Worm (Caenorhabditis elegans): ENCODE data around the gene F53F4.7.

F53F4.7 gene

DNA sequence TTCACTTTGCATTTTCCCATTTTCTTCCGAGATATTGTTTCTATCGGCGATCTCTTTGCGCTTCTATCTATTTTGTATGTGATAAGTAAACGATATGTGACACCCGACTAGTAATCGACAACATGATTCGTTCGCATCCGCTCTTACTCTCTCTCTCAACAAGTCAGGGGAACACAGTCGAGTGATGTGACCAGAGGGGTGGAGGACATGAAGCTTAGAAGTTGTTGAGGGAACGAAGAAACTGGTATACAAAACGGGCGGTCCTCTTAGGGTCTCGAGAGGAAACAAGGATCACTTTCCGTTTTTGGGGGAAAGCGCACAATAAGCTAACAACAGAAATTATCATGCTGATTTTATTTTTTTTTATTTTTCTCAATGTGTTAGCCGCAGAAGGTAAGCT, 20.7 kb downstream of the F53F4.7 start, which contains the start of gene F53F4.4:
F53F4.4 (plus strand) TSS at position 301 of the 400 bp plus-strand sequence.
- TF ChIP-seq tbx-8 (GFP tag; optimal IDR thresholded peaks at IDR 0.05) (no peak), lin-13 (tag; optimal IDR thresholded peaks at IDR 0.05) (no peak), mls-2 (tag; optimal IDR thresholded peaks at IDR 0.05) (no peak), nhr-76 (tag; optimal IDR thresholded peaks at IDR 0.05) (no peak), nhr-237 (tag; optimal IDR thresholded peaks at IDR 0.05) (no peak), lsy-2 (tag; optimal IDR thresholded peaks at IDR 0.05) (no peak), bed-3 (GFP tag; optimal IDR thresholded peaks at IDR 0.05) (no peak), hlh-1 (tag; optimal IDR thresholded peaks at IDR 0.05) (no peak), lin-32 (GFP tag; optimal IDR thresholded peaks at IDR 0.05) (no peak), unc-39 (tag; optimal IDR thresholded peaks at IDR 0.05) (no peak), mep-1 (tag; optimal IDR thresholded peaks at IDR 0.05) (no peak), mab-5 (tag; optimal IDR thresholded peaks at IDR 0.05) (no peak), nhr-2 (tag; optimal IDR thresholded peaks at IDR 0.05) (no peak), elt-3 (tag; optimal IDR thresholded peaks at IDR 0.05) (no peak), drap-1 (GFP tag; optimal IDR thresholded peaks at IDR 0.05) (no peak), pha-4 (tag; optimal IDR thresholded peaks at IDR 0.05) (no peak), flh-1 (GFP tag; optimal IDR thresholded peaks at IDR 0.05) (no peak)

DNA sequence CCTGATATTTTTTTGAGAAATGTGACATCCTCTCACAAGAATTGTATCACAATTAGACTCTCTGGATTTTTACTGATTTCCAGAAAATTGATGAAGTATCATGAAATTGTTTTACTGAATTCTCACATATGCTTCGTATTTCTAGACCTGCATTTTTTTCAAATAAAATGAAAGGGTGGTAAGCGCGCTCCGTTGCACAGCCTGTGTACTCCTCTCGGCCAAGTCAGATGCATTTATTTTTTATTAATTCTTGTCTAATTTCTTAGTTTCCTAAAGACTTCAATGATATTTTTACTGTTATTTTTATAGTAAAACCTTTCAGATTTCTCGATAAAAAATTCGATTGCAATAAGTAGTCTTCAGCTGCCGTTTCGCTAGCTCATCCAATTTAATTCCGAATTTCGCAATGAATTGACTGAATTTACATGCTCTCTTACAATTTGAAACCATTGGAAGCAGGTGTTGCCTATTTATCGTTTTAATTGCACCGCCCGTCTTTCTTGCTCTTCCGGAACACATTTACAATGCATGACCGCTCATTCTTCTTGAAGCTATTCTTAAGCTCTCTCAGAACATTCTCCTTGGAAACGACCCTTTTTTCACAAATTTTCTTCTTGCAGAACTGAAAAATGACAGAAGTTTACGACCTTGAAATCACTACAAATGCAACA, 22.1 kb downstream of the F53F4.7 start, which contains the start of gene tbcb-1:
tbcb-1 (plus strand) TSS at position 621 of the 671 bp plus-strand sequence.
- TF ChIP-seq unc-39 (tag; optimal IDR thresholded peaks at IDR 0.05): no peak
- TF ChIP-seq bed-3 (GFP tag; optimal IDR thresholded peaks at IDR 0.05): no peak
- no peak for TF ChIP-seq sem-2 (GFP tag; optimal IDR thresholded peaks at IDR 0.05)
- no peak for TF ChIP-seq nhr-28 (tag; optimal IDR thresholded peaks at IDR 0.05)
- no peak for TF ChIP-seq snpc-4 (tag; optimal IDR thresholded peaks at IDR 0.05)
- TF ChIP-seq ham-2 (GFP tag; optimal IDR thresholded peaks at IDR 0.05): no peak
- TF ChIP-seq ceh-83 (GFP tag; optimal IDR thresholded peaks at IDR 0.05): no peak
- no peak for TF ChIP-seq elt-1 (tag; optimal IDR thresholded peaks at IDR 0.05; ENCODE audit: borderline replicate concordance, insufficient read depth)
- TF ChIP-seq unc-62 (GFP tag; optimal IDR thresholded peaks at IDR 0.05): no peak
- no peak for TF ChIP-seq unc-120 (tag; optimal IDR thresholded peaks at IDR 0.05; ENCODE audit: poor library complexity, severe bottlenecking)

- TF ChIP-seq sptf-1 (tag; optimal IDR thresholded peaks at IDR 0.05) (no peak), nhr-2 (tag; optimal IDR thresholded peaks at IDR 0.05) (no peak), pha-4 (tag; optimal IDR thresholded peaks at IDR 0.05) (no peak), blmp-1 (tag; optimal IDR thresholded peaks at IDR 0.05) (no peak), M03D4.4 (tag; optimal IDR thresholded peaks at IDR 0.05) (no peak), lsy-2 (tag; optimal IDR thresholded peaks at IDR 0.05) (no peak), snpc-4 (tag; optimal IDR thresholded peaks at IDR 0.05) (no peak), ceh-39 (tag; optimal IDR thresholded peaks at IDR 0.05) (no peak), hlh-1 (tag; optimal IDR thresholded peaks at IDR 0.05) (no peak), nhr-12 (tag; optimal IDR thresholded peaks at IDR 0.05) (no peak), sem-2 (GFP tag; optimal IDR thresholded peaks at IDR 0.05) (no peak), flh-1 (GFP tag; optimal IDR thresholded peaks at IDR 0.05) (no peak), lin-13 (tag; optimal IDR thresholded peaks at IDR 0.05) (no peak), mls-2 (tag; optimal IDR thresholded peaks at IDR 0.05) (no peak), cnd-1 (tag; optimal IDR thresholded peaks at IDR 0.05) (no peak), tbx-8 (GFP tag; optimal IDR thresholded peaks at IDR 0.05) (no peak), drap-1 (GFP tag; optimal IDR thresholded peaks at IDR 0.05) (no peak)
These were observed 24.1 kb downstream of the F53F4.7 start, which contains the start of the genes F53F4.2 and F53F4.18 for ce11 chrV:13589494-13590176. TSS of gene F53F4.2 (minus strand) at chrV:13589594. TSS of gene F53F4.18 (plus strand) at chrV:13590126.

DNA sequence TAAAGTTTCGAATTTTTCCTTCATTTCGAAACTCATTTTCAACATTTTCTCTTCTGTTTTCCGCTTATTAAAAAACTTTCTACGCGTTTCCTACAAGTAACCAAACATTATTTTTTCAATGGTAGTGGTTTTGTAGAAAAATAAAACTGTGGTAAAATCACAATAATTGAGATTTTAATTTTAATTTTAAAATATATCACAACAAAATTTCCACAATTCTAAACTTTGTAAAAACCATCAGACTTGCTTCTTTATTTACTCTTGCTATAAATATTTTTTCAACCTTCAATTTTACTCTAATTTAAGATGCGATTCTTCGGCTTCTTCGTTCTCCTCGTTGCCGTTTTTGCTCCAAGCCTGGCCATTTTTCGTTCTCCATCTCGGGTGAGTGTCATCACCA, 25.9 kb downstream of the F53F4.7 start, which contains the start of gene F53F4.17:
F53F4.17 (plus strand) TSS at position 301 of the 400 bp plus-strand sequence.
- TF ChIP-seq elt-1 (tag; optimal IDR thresholded peaks at IDR 0.05; ENCODE audit: borderline replicate concordance, insufficient read depth) (no peak), lin-13 (tag; optimal IDR thresholded peaks at IDR 0.05) (no peak), nhr-237 (tag; optimal IDR thresholded peaks at IDR 0.05) (no peak), nhr-28 (tag; optimal IDR thresholded peaks at IDR 0.05) (no peak), pha-4 (tag; optimal IDR thresholded peaks at IDR 0.05) (no peak), zip-8 (tag; optimal IDR thresholded peaks at IDR 0.05) (no peak)

All from whole organism, mixed stage, embryonic.